Fruit fly (Drosophila melanogaster) whole organism, embryonic: ENCODE results near the gene CG33111.

ENCODE experiments used
- Atf6 ChIP-seq: fragments of 200-800 bp; sonication (Bioruptor generic); IDR thresholded peaks from 2 replicates; pipeline ENCODE4 v1.3.6; 2022; ENCODE audit warnings: missing biosample characterization, missing genetic modification characterization
- CG10431 ChIP-seq: fragments of 200-800 bp; sonication (Bioruptor generic); optimal IDR thresholded peaks from 3 replicates; lab custom pipeline; 2018; ENCODE audit warnings: missing biosample characterization, mild to moderate bottlenecking, missing genetic modification characterization
- CG11247 ChIP-seq: fragments of 200-800 bp; sonication (Bioruptor generic); IDR thresholded peaks from 2 replicates; pipeline ENCODE4 v1.3.6; 2022; ENCODE audit warnings: missing biosample characterization, missing genetic modification characterization
- CG12769 ChIP-seq: fragments of 200-800 bp; sonication (Bioruptor generic); optimal IDR thresholded peaks from 2 replicates; lab custom pipeline; 2019; ENCODE audit warnings: missing biosample characterization, mild to moderate bottlenecking, missing genetic modification characterization, moderate library complexity
- CG13123 ChIP-seq: fragments of 200-800 bp; sonication (Bioruptor generic); optimal IDR thresholded peaks from 2 replicates; lab custom pipeline; 2016; ENCODE audit warnings: missing biosample characterization, missing genetic modification characterization
- CG17359 ChIP-seq: fragments of 200-800 bp; sonication (Bioruptor generic); optimal IDR thresholded peaks from 3 replicates; lab custom pipeline; 2018; ENCODE audit warnings: missing biosample characterization, mild to moderate bottlenecking, missing genetic modification characterization, moderate library complexity
- CG18599 ChIP-seq: fragments of 200-800 bp; sonication (Bioruptor generic); optimal IDR thresholded peaks from 3 replicates; lab custom pipeline; 2017; ENCODE audit warnings: missing biosample characterization, missing genetic modification characterization, mild to moderate bottlenecking, moderate library complexity, missing genetic modification reagents
- CG2120 ChIP-seq: fragments of 200-800 bp; sonication (Bioruptor generic); optimal IDR thresholded peaks from 3 replicates; lab custom pipeline; 2016; ENCODE audit warnings: missing biosample characterization, missing genetic modification characterization
- CG31441 ChIP-seq: fragments of 200-800 bp; sonication (Bioruptor generic); IDR thresholded peaks from 2 replicates; pipeline ENCODE4 v1.3.6; 2022; ENCODE audit warnings: missing biosample characterization, missing genetic modification characterization
- CG32772 ChIP-seq: fragments of 200-800 bp; sonication (Bioruptor generic); IDR thresholded peaks from 2 replicates; pipeline ENCODE4 v1.3.6; 2022; ENCODE audit warnings: missing biosample characterization, missing genetic modification characterization
- CG3281 ChIP-seq: fragments of 200-800 bp; sonication (Bioruptor generic); optimal IDR thresholded peaks from 3 replicates; lab custom pipeline; 2017; ENCODE audit warnings: missing biosample characterization, mild to moderate bottlenecking, missing genetic modification characterization
- CG6175 ChIP-seq: fragments of 200-800 bp; sonication (Bioruptor generic); IDR thresholded peaks from 3 replicates; pipeline ENCODE4 v1.3.6; 2022; ENCODE audit warnings: missing biosample characterization, missing genetic modification characterization
- CG7839 ChIP-seq: fragments of 200-800 bp; sonication (Bioruptor generic); optimal IDR thresholded peaks from 3 replicates; lab custom pipeline; 2018; ENCODE audit warnings: missing biosample characterization, mild to moderate bottlenecking, missing genetic modification characterization, moderate library complexity
- CG9932 ChIP-seq: fragments of 200-800 bp; sonication (Bioruptor generic); IDR thresholded peaks from 2 replicates; pipeline ENCODE4 v1.3.6; 2022; ENCODE audit warnings: missing biosample characterization, missing genetic modification characterization
- CkIIα-i1 ChIP-seq: fragments of 200-800 bp; sonication (Bioruptor generic); IDR thresholded peaks from 2 replicates; pipeline ENCODE4 v1.3.6; 2022; ENCODE audit warnings: missing biosample characterization, missing genetic modification characterization
- CoRest ChIP-seq: fragments of 200-800 bp; sonication (Bioruptor generic); optimal IDR thresholded peaks from 3 replicates; lab custom pipeline; 2018; ENCODE audit warnings: missing biosample characterization, mild to moderate bottlenecking, missing genetic modification characterization, moderate library complexity
- CrebB ChIP-seq: fragments of 200-800 bp; sonication (Bioruptor generic); optimal IDR thresholded peaks from 3 replicates; lab custom pipeline; 2018; ENCODE audit warnings: missing biosample characterization, mild to moderate bottlenecking, missing genetic modification characterization
- Gug ChIP-seq: fragments of 200-800 bp; sonication (Bioruptor generic); IDR thresholded peaks from 4 replicates; pipeline ENCODE4 v1.3.6; 2022; ENCODE audit warnings: missing biosample characterization, missing genetic modification characterization
- H15 ChIP-seq: fragments of 200-800 bp; sonication (Bioruptor generic); IDR thresholded peaks from 3 replicates; pipeline ENCODE4 v1.3.6; 2022; ENCODE audit warnings: missing biosample characterization, missing genetic modification characterization
- Lpt ChIP-seq: fragments of >200 bp; optimal IDR thresholded peaks from 2 replicates; lab custom pipeline; 2018; ENCODE audit warnings: missing biosample characterization, missing genetic modification characterization
- MBD-R2 ChIP-seq: fragments of 200-800 bp; sonication (Bioruptor generic); IDR thresholded peaks from 2 replicates; pipeline ENCODE4 v1.3.6; 2022; ENCODE audit warnings: missing biosample characterization, missing genetic modification characterization
- Oli ChIP-seq: fragments of 200-800 bp; sonication (Bioruptor generic); optimal IDR thresholded peaks from 2 replicates; lab custom pipeline; 2018; ENCODE audit warnings: missing biosample characterization, mild to moderate bottlenecking, missing genetic modification characterization, moderate library complexity
- PHDP ChIP-seq: fragments of 200-800 bp; sonication (Bioruptor generic); optimal IDR thresholded peaks from 3 replicates; lab custom pipeline; 2018; ENCODE audit warnings: missing biosample characterization, mild to moderate bottlenecking, missing genetic modification characterization, moderate library complexity
- Pdp1 ChIP-seq, 2 experiments: fragments of 200-800 bp; sonication (Bioruptor generic); optimal IDR thresholded peaks; 3 replicates each; lab custom pipeline; 2016; ENCODE audit warnings: missing biosample characterization in 2 of 2, missing genetic modification characterization in 2 of 2, mild to moderate bottlenecking in 1 of 2, moderate library complexity in 1 of 2
- ato ChIP-seq: fragments of 200-800 bp; sonication (Bioruptor generic); IDR thresholded peaks from 2 replicates; pipeline ENCODE4 v1.3.6; 2022; ENCODE audit warnings: missing biosample characterization, missing genetic modification characterization; ENCODE audit not compliant: partially characterized antibody
- cg ChIP-seq: fragments of 200-800 bp; sonication (Bioruptor generic); optimal IDR thresholded peaks from 3 replicates; lab custom pipeline; 2019; ENCODE audit warnings: missing biosample characterization, mild to moderate bottlenecking, missing genetic modification characterization, moderate library complexity
- dati ChIP-seq: fragments of 200-800 bp; sonication (Bioruptor generic); IDR thresholded peaks from 2 replicates; pipeline ENCODE4 v1.3.6; 2022; ENCODE audit warnings: missing biosample characterization, missing genetic modification characterization
- dmrt11E ChIP-seq: fragments of 200-800 bp; sonication (Bioruptor generic); optimal IDR thresholded peaks from 3 replicates; lab custom pipeline; 2018; ENCODE audit warnings: missing biosample characterization, mild to moderate bottlenecking, missing genetic modification characterization, moderate library complexity
- dmrt99B ChIP-seq: fragments of 200-800 bp; sonication (Bioruptor generic); optimal IDR thresholded peaks from 2 replicates; lab custom pipeline; 2018; ENCODE audit warnings: missing biosample characterization, mild to moderate bottlenecking, missing genetic modification characterization, moderate library complexity
- gcm ChIP-seq: fragments of 200-800 bp; sonication (Bioruptor generic); optimal IDR thresholded peaks from 2 replicates; lab custom pipeline; 2019; ENCODE audit warnings: missing biosample characterization, mild to moderate bottlenecking, missing genetic modification characterization, moderate library complexity
- inv ChIP-seq: fragments of 200-800 bp; sonication (Bioruptor generic); IDR thresholded peaks from 2 replicates; pipeline ENCODE4 v1.3.6; 2022; ENCODE audit warnings: missing biosample characterization, missing genetic modification characterization; ENCODE audit not compliant: partially characterized antibody
- nom ChIP-seq: fragments of 200-800 bp; sonication (Bioruptor generic); optimal IDR thresholded peaks from 2 replicates; lab custom pipeline; 2017; ENCODE audit warnings: missing biosample characterization, missing genetic modification characterization, mild to moderate bottlenecking, moderate library complexity, missing genetic modification reagents
- pan ChIP-seq, 4 experiments: fragments of >200 bp in 3 of 4; fragments of 200-800 bp in 1 of 4; sonication (Bioruptor generic) in 1 of 4; optimal IDR thresholded peaks in 3 of 4; IDR thresholded peaks in 1 of 4; 2 replicates each; pipeline versions ENCODE4 v1.3.6 to Lab custom; 2017 to 2022; ENCODE audit warnings: missing biosample characterization in 2 of 4, missing genetic modification characterization in 2 of 4, mixed read lengths in 1 of 4
- phol ChIP-seq: fragments of 200-800 bp; sonication (Bioruptor generic); optimal IDR thresholded peaks from 3 replicates; lab custom pipeline; 2018; ENCODE audit warnings: missing biosample characterization, mild to moderate bottlenecking, missing genetic modification characterization, moderate library complexity
- pum ChIP-seq: fragments of 200-800 bp; sonication (Bioruptor generic); optimal IDR thresholded peaks from 2 replicates; lab custom pipeline; 2016; ENCODE audit warnings: missing biosample characterization, missing genetic modification characterization
- row ChIP-seq: fragments of 200-800 bp; sonication (Bioruptor generic); IDR thresholded peaks from 3 replicates; pipeline ENCODE4 v1.3.6; 2022; ENCODE audit warnings: missing biosample characterization, missing genetic modification characterization
- tio ChIP-seq: fragments of 200-800 bp; sonication (Bioruptor generic); optimal IDR thresholded peaks from 2 replicates; lab custom pipeline; 2017; ENCODE audit warnings: missing biosample characterization, missing genetic modification characterization, inconsistent platforms
- trh ChIP-seq: fragments of 200-800 bp; sonication (Bioruptor generic); optimal IDR thresholded peaks from 2 replicates; lab custom pipeline; 2016; ENCODE audit warnings: missing biosample characterization, missing genetic modification characterization
- twi ChIP-seq: fragments of 200-800 bp; optimal IDR thresholded peaks from 2 replicates; lab custom pipeline; 2019; ENCODE audit warnings: missing biosample characterization, mild to moderate bottlenecking, missing genetic modification characterization, moderate library complexity
- unpg ChIP-seq: fragments of 200-800 bp; sonication (Bioruptor generic); optimal IDR thresholded peaks from 3 replicates; lab custom pipeline; 2018; ENCODE audit warnings: missing biosample characterization, mild to moderate bottlenecking, missing genetic modification characterization, moderate library complexity
- usp ChIP-seq: fragments of >200 bp; optimal IDR thresholded peaks from 2 replicates; lab custom pipeline; 2017; ENCODE audit warnings: missing biosample characterization, missing genetic modification characterization
- wdn ChIP-seq: fragments of 200-800 bp; sonication (Bioruptor generic); IDR thresholded peaks from 2 replicates; pipeline ENCODE4 v1.3.6; 2022; ENCODE audit warnings: missing biosample characterization, missing genetic modification characterization
- zfh1 ChIP-seq: fragments of 200-800 bp; sonication (Bioruptor generic); IDR thresholded peaks from 3 replicates; pipeline ENCODE4 v1.3.6; 2022; ENCODE audit warnings: missing biosample characterization, missing genetic modification characterization

The CG33111 gene

dm6 chr3R:23790483-23791175 is 28.4 kb downstream of the CG33111 start (continued):
- TF ChIP-seq dmrt99B (tag; lab: Kevin White, UChicago) (no peak), CkIIα-i1 (GFP tag; lab: Robert Waterston, UW) (no peak), trh (GFP tag; lab: Kevin White, UChicago) (no peak), CrebB (no peak), pum (GFP tag; lab: Kevin White, UChicago) (no peak), gcm (GFP tag; lab: Kevin White, UChicago) (no peak)

dm6 chr3R:23789584-23789983 is 29.5 kb downstream of the CG33111 start:
- TF ChIP-seq CG12769 (tag; lab: Kevin White, UChicago) (no peak), twi (no peak), usp (no peak), CG18599 (GFP tag; lab: Kevin White, UChicago) (no peak), Pdp1 (GFP tag; optimal IDR thresholded peaks at IDR 0.05; lab: Kevin White, UChicago) (peak in 1 of 2 experiments; percentile 2), ato (GFP tag; lab: Robert Waterston, UW) (no peak)

- TF ChIP-seq Oli (peak; percentile 21), dmrt99B (tag; lab: Kevin White, UChicago) (peak; percentile 2), CG31441 (peak; percentile 32; the same call in 1 of the 2 replicates), CoRest (tag; lab: Kevin White, UChicago) (peak; percentile 16), CG17359 (tag; lab: Kevin White, UChicago) (peak; percentile 20), Pdp1 (GFP tag; optimal IDR thresholded peaks at IDR 0.05; lab: Kevin White, UChicago) (peak in 1 of 2 experiments; percentile 20), zfh1 (GFP tag; lab: Robert Waterston, UW) (0 out of 3 replicates have a peak, but pooled peaks have one; percentile 13), CG9932 (GFP tag; lab: Robert Waterston, UW) (peak; percentile 43; the same call in 1 of the 2 replicates), Lpt (GFP tag; lab: Kevin White, UChicago) (no peak), CG13123 (GFP tag; lab: Kevin White, UChicago) (no peak), Atf6 (GFP tag; lab: Robert Waterston, UW) (peak; percentile 61), wdn (GFP tag; lab: Robert Waterston, UW) (peak; percentile 34; the same call in 1 of the 2 replicates), dati (GFP tag; lab: Robert Waterston, UW) (0 out of 2 replicates have a peak, but pooled peaks have one; percentile 25), dmrt11E (tag; lab: Kevin White, UChicago) (peak; percentile 12), Gug (GFP tag; lab: Robert Waterston, UW) (0 out of 4 replicates have a peak, but pooled peaks have one; percentile 6), nom (GFP tag; lab: Kevin White, UChicago) (peak; percentile 69), CG3281 (GFP tag; lab: Kevin White, UChicago) (peak; percentile 10), CG7839 (tag; lab: Kevin White, UChicago) (peak; percentile 1), PHDP (tag; lab: Kevin White, UChicago) (no peak), MBD-R2 (0 out of 2 replicates have a peak, but pooled peaks have one; percentile 5), row (GFP tag; lab: Robert Waterston, UW) (peak; percentile 34; the same call in 1 of the 3 replicates), CG32772 (GFP tag; lab: Robert Waterston, UW) (0 out of 2 replicates have a peak, but pooled peaks have one; percentile 4), CG11247 (GFP tag; lab: Robert Waterston, UW) (no peak), cg (GFP tag; lab: Kevin White, UChicago) (peak; percentile 17), tio (GFP tag; lab: Kevin White, UChicago) (peak; percentile 8), CG6175 (GFP tag; lab: Robert Waterston, UW) (peak; percentile 37; the same call in 1 of the 3 replicates), CG10431 (no peak), unpg (GFP tag; lab: Kevin White, UChicago) (peak; percentile 21), phol (tag; lab: Kevin White, UChicago) (peak; percentile 19), H15 (GFP tag; lab: Robert Waterston, UW) (no peak), pan (optimal IDR thresholded peaks at IDR 0.05; lab: Kevin White, UChicago) (no peak), pan (GFP tag; optimal IDR thresholded peaks at IDR 0.05 in 1 of 2, IDR thresholded peaks at IDR 0.05 in 1 of 2) (peak in 1 of 2 experiments; percentile 19), inv (GFP tag; lab: Robert Waterston, UW) (no peak), CG2120 (GFP tag; lab: Kevin White, UChicago) (peak; percentile 28)
Observed at dm6 chr3R:23788406-23789021, 30.5 kb downstream of the CG33111 start.
